Fruit fly (Drosophila melanogaster) whole organism, embryonic: ENCODE measurements around the gene Eip63E.
A peak's percentile ranks its signal among the peaks of the same experiment; 100 is the strongest.

ENCODE experiments used
- Atf-2 ChIP-seq: fragments of 200-800 bp; sonication (Bioruptor generic); optimal IDR thresholded peaks from 2 replicates; lab custom pipeline; 2016; ENCODE audit warnings: missing biosample characterization, missing genetic modification characterization
- Blimp-1 ChIP-seq: fragments of 200-800 bp; sonication (Bioruptor generic); optimal IDR thresholded peaks from 3 replicates; lab custom pipeline; 2018; ENCODE audit warnings: missing biosample characterization, missing genetic modification characterization, mild to moderate bottlenecking, moderate library complexity, missing genetic modification reagents
- CG10654 ChIP-seq: fragments of 200-800 bp; sonication (Bioruptor generic); optimal IDR thresholded peaks from 2 replicates; lab custom pipeline; 2016; ENCODE audit warnings: missing biosample characterization, missing genetic modification characterization
- CG10959 ChIP-seq: fragments of 200-800 bp; sonication (Bioruptor generic); IDR thresholded peaks from 2 replicates; pipeline ENCODE4 v1.3.6; 2022; ENCODE audit warnings: missing biosample characterization, missing genetic modification characterization
- CG11247 ChIP-seq: fragments of 200-800 bp; sonication (Bioruptor generic); IDR thresholded peaks from 2 replicates; pipeline ENCODE4 v1.3.6; 2022; ENCODE audit warnings: missing biosample characterization, missing genetic modification characterization
- CG12236 ChIP-seq: fragments of 200-800 bp; sonication (Bioruptor generic); optimal IDR thresholded peaks from 2 replicates; lab custom pipeline; 2016; ENCODE audit warnings: missing biosample characterization, missing genetic modification characterization
- CG31441 ChIP-seq: fragments of 200-800 bp; sonication (Bioruptor generic); IDR thresholded peaks from 2 replicates; pipeline ENCODE4 v1.3.6; 2022; ENCODE audit warnings: missing biosample characterization, missing genetic modification characterization
- CG33213 ChIP-seq: fragments of 200-800 bp; sonication (Bioruptor generic); optimal IDR thresholded peaks from 3 replicates; lab custom pipeline; 2016; ENCODE audit warnings: missing biosample characterization, missing genetic modification characterization
- CG33557 ChIP-seq: fragments of 200-800 bp; sonication (Bioruptor generic); optimal IDR thresholded peaks from 2 replicates; lab custom pipeline; 2019; ENCODE audit warnings: missing biosample characterization, mild to moderate bottlenecking, missing genetic modification characterization, moderate library complexity
- CG34376 ChIP-seq: fragments of 200-800 bp; sonication (Bioruptor generic); optimal IDR thresholded peaks from 2 replicates; lab custom pipeline; 2018; ENCODE audit warnings: missing biosample characterization, mild to moderate bottlenecking, missing genetic modification characterization
- CG4328 ChIP-seq: fragments of 200-800 bp; sonication (Bioruptor generic); optimal IDR thresholded peaks from 3 replicates; lab custom pipeline; 2017; ENCODE audit warnings: missing biosample characterization, missing genetic modification reagents, missing genetic modification characterization
- CG6175 ChIP-seq: fragments of 200-800 bp; sonication (Bioruptor generic); IDR thresholded peaks from 3 replicates; pipeline ENCODE4 v1.3.6; 2022; ENCODE audit warnings: missing biosample characterization, missing genetic modification characterization
- CG7745 ChIP-seq: fragments of 200-800 bp; sonication (Bioruptor generic); optimal IDR thresholded peaks from 2 replicates; lab custom pipeline; 2018; ENCODE audit warnings: missing biosample characterization, mild to moderate bottlenecking, missing genetic modification characterization, moderate library complexity
- CG8388 ChIP-seq: fragments of 200-800 bp; sonication (Bioruptor generic); optimal IDR thresholded peaks from 2 replicates; lab custom pipeline; 2019; ENCODE audit warnings: missing biosample characterization, mild to moderate bottlenecking, missing genetic modification characterization, moderate library complexity
- CG8765 ChIP-seq: fragments of 200-800 bp; sonication (Bioruptor generic); IDR thresholded peaks from 2 replicates; pipeline ENCODE4 v1.3.6; 2022; ENCODE audit warnings: missing biosample characterization, missing genetic modification characterization
- CG8924 ChIP-seq: fragments of 200-800 bp; optimal IDR thresholded peaks from 3 replicates; lab custom pipeline; 2019; ENCODE audit warnings: missing biosample characterization, mild to moderate bottlenecking, missing genetic modification characterization, moderate library complexity
- CG9437 ChIP-seq: fragments of 200-800 bp; sonication (Bioruptor generic); optimal IDR thresholded peaks from 2 replicates; lab custom pipeline; 2018; ENCODE audit warnings: missing biosample characterization, mild to moderate bottlenecking, missing genetic modification characterization
- D19A ChIP-seq: fragments of 200-800 bp; optimal IDR thresholded peaks from 3 replicates; lab custom pipeline; 2019; ENCODE audit warnings: missing biosample characterization, mild to moderate bottlenecking, missing genetic modification characterization, moderate library complexity
- D19B ChIP-seq: fragments of 200-800 bp; sonication (Bioruptor generic); optimal IDR thresholded peaks from 2 replicates; lab custom pipeline; 2017; ENCODE audit warnings: missing biosample characterization, mild to moderate bottlenecking, missing genetic modification characterization
- Dll ChIP-seq: fragments of 200-800 bp; sonication (Bioruptor generic); IDR thresholded peaks from 4 replicates; pipeline ENCODE4 v1.3.6; 2022; ENCODE audit warnings: missing biosample characterization, missing genetic modification characterization; ENCODE audit not compliant: partially characterized antibody
- Ets97D ChIP-seq: fragments of 200-800 bp; sonication (Bioruptor generic); optimal IDR thresholded peaks from 3 replicates; lab custom pipeline; 2016; ENCODE audit warnings: missing biosample characterization, missing genetic modification characterization
- GATAe ChIP-seq: fragments of 200-800 bp; sonication (Bioruptor generic); conservative IDR thresholded peaks from 2 replicates; pipeline ENCODE4 v1.3.6; 2022; ENCODE audit warnings: missing biosample characterization, missing genetic modification characterization
- HLH54F ChIP-seq: fragments of 200-800 bp; sonication (Bioruptor generic); optimal IDR thresholded peaks from 3 replicates; lab custom pipeline; 2016; ENCODE audit warnings: missing biosample characterization, missing genetic modification characterization
- Hsf ChIP-seq: fragments of 200-800 bp; sonication (Bioruptor generic); optimal IDR thresholded peaks from 3 replicates; lab custom pipeline; 2016; ENCODE audit warnings: missing biosample characterization, missing genetic modification characterization
- Max ChIP-seq: fragments of 200-800 bp; sonication (Bioruptor generic); optimal IDR thresholded peaks from 2 replicates; lab custom pipeline; 2016; ENCODE audit warnings: missing biosample characterization, mild to moderate bottlenecking, missing genetic modification characterization
- Mes4 ChIP-seq: fragments of 200-800 bp; sonication (Bioruptor generic); optimal IDR thresholded peaks from 2 replicates; lab custom pipeline; 2016; ENCODE audit warnings: missing biosample characterization, missing genetic modification characterization
- NC2β ChIP-seq: fragments of 200-800 bp; sonication (Bioruptor generic); optimal IDR thresholded peaks from 2 replicates; lab custom pipeline; 2016; ENCODE audit warnings: missing biosample characterization, missing genetic modification characterization
- Nf-YB ChIP-seq: fragments of 200-800 bp; sonication (Bioruptor generic); optimal IDR thresholded peaks from 3 replicates; lab custom pipeline; 2019; ENCODE audit warnings: missing biosample characterization, mild to moderate bottlenecking, missing genetic modification characterization, moderate library complexity
- Ptx1 ChIP-seq: fragments of 200-800 bp; sonication (Bioruptor generic); IDR thresholded peaks from 2 replicates; pipeline ENCODE4 v1.3.6; 2022; ENCODE audit warnings: missing biosample characterization, missing genetic modification characterization
- Ravus ChIP-seq: fragments of 200-800 bp; sonication (Bioruptor generic); IDR thresholded peaks from 2 replicates; pipeline ENCODE4 v1.3.6; 2022; ENCODE audit warnings: missing biosample characterization, missing genetic modification characterization
- Usf ChIP-seq: fragments of 200-800 bp; sonication (Bioruptor generic); optimal IDR thresholded peaks from 2 replicates; lab custom pipeline; 2017; ENCODE audit warnings: missing genotype, missing biosample characterization, missing genetic modification characterization
- bsh ChIP-seq, 2 experiments: fragments of 200-800 bp; sonication (Bioruptor generic); optimal IDR thresholded peaks; 2 replicates each; lab custom pipeline; 2017 to 2018; ENCODE audit warnings: mild to moderate bottlenecking in 2 of 2, missing biosample characterization in 2 of 2, missing genetic modification characterization in 2 of 2, moderate library complexity in 1 of 2
- cato ChIP-seq: fragments of 200-800 bp; sonication (Bioruptor generic); optimal IDR thresholded peaks from 2 replicates; lab custom pipeline; 2016; ENCODE audit warnings: missing biosample characterization, missing genetic modification characterization, borderline replicate concordance
- corto ChIP-seq: fragments of 200-800 bp; sonication (Bioruptor generic); optimal IDR thresholded peaks from 2 replicates; lab custom pipeline; 2016; ENCODE audit warnings: missing biosample characterization, mild to moderate bottlenecking, missing genetic modification characterization, moderate library complexity
- dm ChIP-seq: fragments of 200-800 bp; sonication (Bioruptor generic); optimal IDR thresholded peaks from 3 replicates; lab custom pipeline; 2016; ENCODE audit warnings: missing biosample characterization, missing genetic modification characterization
- dpn ChIP-seq, 2 experiments: fragments of 200-800 bp; sonication (Bioruptor generic); optimal IDR thresholded peaks; 3 replicates each; lab custom pipeline; 2016; ENCODE audit warnings: missing biosample characterization in 2 of 2, missing genetic modification characterization in 2 of 2
- emc ChIP-seq: fragments of 200-800 bp; sonication (Bioruptor generic); optimal IDR thresholded peaks from 2 replicates; lab custom pipeline; 2016; ENCODE audit warnings: missing biosample characterization, missing genetic modification characterization
- ftz-f1 ChIP-seq: fragments of 200-800 bp; sonication (Bioruptor generic); optimal IDR thresholded peaks from 2 replicates; lab custom pipeline; 2016; ENCODE audit warnings: missing biosample characterization, missing genetic modification characterization
- hkb ChIP-seq, 2 experiments: fragments of 200-800 bp in 1 of 2; fragments of >200 bp in 1 of 2; sonication (Bioruptor generic) in 1 of 2; IDR thresholded peaks in 1 of 2; optimal IDR thresholded peaks in 1 of 2; 2 replicates each; pipeline versions ENCODE4 v1.3.6 to Lab custom; 2017 to 2022; ENCODE audit warnings: missing biosample characterization in 1 of 2, missing genetic modification characterization in 1 of 2
- ind ChIP-seq: fragments of 200-800 bp; sonication (Bioruptor generic); optimal IDR thresholded peaks from 3 replicates; lab custom pipeline; 2016; ENCODE audit warnings: missing biosample characterization, missing genetic modification characterization
- lab ChIP-seq: fragments of 200-800 bp; sonication (Bioruptor generic); optimal IDR thresholded peaks from 3 replicates; lab custom pipeline; 2017; ENCODE audit warnings: missing biosample characterization, missing genetic modification characterization, mild to moderate bottlenecking, moderate library complexity, missing genetic modification reagents
- lilli ChIP-seq: fragments of 200-800 bp; sonication (Bioruptor generic); optimal IDR thresholded peaks from 3 replicates; lab custom pipeline; 2016; ENCODE audit warnings: missing biosample characterization, missing genetic modification characterization
- luna ChIP-seq: fragments of 200-800 bp; sonication (Bioruptor generic); optimal IDR thresholded peaks from 2 replicates; lab custom pipeline; 2016; ENCODE audit warnings: missing biosample characterization, missing genetic modification characterization
- run ChIP-seq: fragments of 200-800 bp; sonication (Bioruptor generic); optimal IDR thresholded peaks from 3 replicates; lab custom pipeline; 2018; ENCODE audit warnings: missing biosample characterization, mild to moderate bottlenecking, missing genetic modification characterization
- sr ChIP-seq: fragments of 200-800 bp; sonication (Bioruptor generic); IDR thresholded peaks from 3 replicates; pipeline ENCODE4 v1.3.6; 2022; ENCODE audit warnings: missing biosample characterization, missing genetic modification characterization
- tgo ChIP-seq: fragments of 200-800 bp; sonication (Bioruptor generic); IDR thresholded peaks from 3 replicates; pipeline ENCODE4 v1.3.6; 2022; ENCODE audit warnings: missing biosample characterization, missing genetic modification characterization
- tin ChIP-seq: fragments of 200-800 bp; sonication (Bioruptor generic); optimal IDR thresholded peaks from 3 replicates; lab custom pipeline; 2016; ENCODE audit warnings: missing biosample characterization, missing genetic modification characterization
- tna ChIP-seq: fragments of 200-800 bp; sonication (Bioruptor generic); IDR thresholded peaks from 2 replicates; pipeline ENCODE4 v1.3.6; 2022; ENCODE audit warnings: missing biosample characterization, missing genetic modification characterization; ENCODE audit not compliant: partially characterized antibody
- trh ChIP-seq: fragments of 200-800 bp; sonication (Bioruptor generic); optimal IDR thresholded peaks from 2 replicates; lab custom pipeline; 2016; ENCODE audit warnings: missing biosample characterization, missing genetic modification characterization
- wek ChIP-seq: fragments of 200-800 bp; sonication (Bioruptor generic); optimal IDR thresholded peaks from 3 replicates; lab custom pipeline; 2018; ENCODE audit warnings: missing biosample characterization, mild to moderate bottlenecking, missing genetic modification characterization, moderate library complexity
- wor ChIP-seq: fragments of 200-800 bp; sonication (Bioruptor generic); IDR thresholded peaks from 2 replicates; pipeline ENCODE4 v1.3.6; 2022; ENCODE audit warnings: missing biosample characterization, missing genetic modification characterization

Eip63E gene

DNA sequence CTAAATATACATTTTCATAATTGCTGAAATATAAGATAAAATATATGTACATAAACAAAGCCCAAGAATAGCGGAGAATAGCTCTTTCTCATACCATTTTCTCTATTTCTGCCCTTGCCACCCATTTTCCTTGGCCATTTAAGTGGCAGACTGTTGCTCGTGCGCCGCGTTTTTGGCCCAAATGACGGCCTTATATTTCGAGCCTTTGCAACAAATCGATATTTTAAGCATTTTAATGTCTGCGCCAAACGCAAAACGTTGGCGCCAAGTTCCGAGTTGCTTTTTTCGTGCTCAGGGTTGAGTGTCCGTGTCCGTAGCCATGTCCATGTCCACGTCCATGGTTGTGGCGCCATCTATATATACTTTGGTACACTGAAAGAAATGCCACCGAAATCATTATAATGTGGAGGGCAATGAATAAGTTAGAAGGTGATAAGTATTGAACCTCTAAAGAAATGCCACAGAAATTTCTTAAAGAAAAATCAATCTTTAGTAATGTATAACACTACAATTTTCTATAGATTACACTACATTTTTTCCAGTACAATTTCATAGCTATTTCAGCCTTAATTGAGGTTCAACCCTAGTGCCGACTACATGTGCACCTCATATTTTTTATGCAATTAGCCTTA is 23.3 kb upstream of the Eip63E start (continued):
- TF ChIP-seq tgo (GFP tag; lab: Robert Waterston, UW) (no peak; the same call in 2 of the 3 replicates), dm (no peak), CG31441 (GFP tag; lab: Robert Waterston, UW) (no peak), CG9437 (GFP tag; lab: Kevin White, UChicago) (peak; percentile 3), ind (GFP tag; lab: Kevin White, UChicago) (no peak), Usf (GFP tag; lab: Kevin White, UChicago) (no peak), Blimp-1 (GFP tag; lab: Kevin White, UChicago) (no peak), CG34376 (GFP tag; lab: Kevin White, UChicago) (no peak), tna (GFP tag; lab: Robert Waterston, UW) (no peak), CG8388 (GFP tag; lab: Kevin White, UChicago) (no peak), emc (no peak), CG8765 (GFP tag; lab: Robert Waterston, UW) (no peak), CG12236 (GFP tag; lab: Kevin White, UChicago) (no peak), CG10654 (GFP tag; lab: Kevin White, UChicago) (no peak), Ets97D (GFP tag; lab: Kevin White, UChicago) (no peak), luna (GFP tag; lab: Kevin White, UChicago) (no peak), Dll (GFP tag; lab: Robert Waterston, UW) (no peak), CG11247 (GFP tag; lab: Robert Waterston, UW) (no peak), HLH54F (no peak), D19A (tag; lab: Kevin White, UChicago) (no peak), wor (GFP tag; lab: Robert Waterston, UW) (no peak), Ptx1 (peak; percentile 43), lab (GFP tag; lab: Kevin White, UChicago) (peak; percentile 58), CG6175 (GFP tag; lab: Robert Waterston, UW) (no peak), trh (GFP tag; lab: Kevin White, UChicago) (no peak), tin (GFP tag; lab: Kevin White, UChicago) (no peak), Atf-2 (GFP tag; lab: Kevin White, UChicago) (no peak), sr (GFP tag; lab: Robert Waterston, UW) (no peak), NC2β (no peak), CG33213 (GFP tag; lab: Kevin White, UChicago) (no peak), D19B (GFP tag; lab: Kevin White, UChicago) (no peak), Hsf (GFP tag; lab: Kevin White, UChicago) (no peak), wek (GFP tag; lab: Kevin White, UChicago) (no peak), ftz-f1 (no peak), CG33557 (GFP tag; lab: Kevin White, UChicago) (no peak), CG7745 (no peak), run (tag; lab: Kevin White, UChicago) (no peak), GATAe (GFP tag; lab: Robert Waterston, UW) (no peak), Nf-YB (no peak), Mes4 (GFP tag; lab: Kevin White, UChicago) (no peak), lilli (GFP tag; lab: Kevin White, UChicago) (peak; percentile 20), cato (GFP tag; lab: Kevin White, UChicago) (no peak), bsh (GFP tag; optimal IDR thresholded peaks at IDR 0.05; lab: Kevin White, UChicago) (no peak), Ravus (GFP tag; lab: Robert Waterston, UW) (no peak), dpn (GFP tag; optimal IDR thresholded peaks at IDR 0.05; lab: Kevin White, UChicago) (peak; percentile 9 to 39), Max (GFP tag; lab: Kevin White, UChicago) (no peak), corto (GFP tag; lab: Kevin White, UChicago) (no peak), CG8924 (tag; lab: Kevin White, UChicago) (peak; percentile 24), CG4328 (GFP tag; lab: Kevin White, UChicago) (no peak), hkb (optimal IDR thresholded peaks at IDR 0.05; lab: Kevin White, UChicago) (no peak), hkb (GFP tag; IDR thresholded peaks at IDR 0.05; lab: Robert Waterston, UW) (no peak), CG10959 (GFP tag; lab: Robert Waterston, UW) (no peak)
